Fruit fly (Drosophila melanogaster) whole organism, adult: ENCODE results near the gene PolZ2.
A peak's percentile ranks its signal among the peaks of the same experiment; 100 is the strongest.

ENCODE experiments used
- CG11617 ChIP-seq: fragments of 200-800 bp; sonication (Bioruptor generic); optimal IDR thresholded peaks from 2 replicates; lab custom pipeline; 2017; ENCODE audit warnings: mild to moderate bottlenecking, missing biosample characterization, missing genetic modification reagents, missing genetic modification characterization
- CG12768 ChIP-seq: fragments of 200-800 bp; sonication (Bioruptor generic); optimal IDR thresholded peaks from 2 replicates; lab custom pipeline; 2017; ENCODE audit warnings: missing biosample characterization, missing genetic modification characterization, mild to moderate bottlenecking, moderate library complexity, missing genetic modification reagents
- CG14711 ChIP-seq: fragments of 200-800 bp; sonication (Bioruptor generic); optimal IDR thresholded peaks from 2 replicates; lab custom pipeline; 2018; ENCODE audit warnings: missing biosample characterization, mild to moderate bottlenecking, missing genetic modification characterization, moderate library complexity
- CG1620 ChIP-seq: fragments of 200-800 bp; sonication (Bioruptor generic); optimal IDR thresholded peaks from 2 replicates; lab custom pipeline; 2016; ENCODE audit warnings: missing biosample characterization, missing genetic modification characterization
- CG33017 ChIP-seq: fragments of 200-800 bp; sonication (Bioruptor generic); optimal IDR thresholded peaks from 2 replicates; lab custom pipeline; 2018; ENCODE audit warnings: missing biosample characterization, mild to moderate bottlenecking, missing genetic modification characterization, moderate library complexity
- CG5204 ChIP-seq: fragments of 200-800 bp; sonication (Bioruptor generic); optimal IDR thresholded peaks from 2 replicates; lab custom pipeline; 2016; ENCODE audit warnings: missing biosample characterization, missing genetic modification characterization
- CG7045 ChIP-seq: fragments of 200-800 bp; sonication (Bioruptor generic); optimal IDR thresholded peaks from 2 replicates; lab custom pipeline; 2017; ENCODE audit warnings: missing biosample characterization, mild to moderate bottlenecking, missing genetic modification characterization
- CG7101 ChIP-seq: fragments of 200-800 bp; sonication (Bioruptor generic); optimal IDR thresholded peaks from 2 replicates; lab custom pipeline; 2018; ENCODE audit warnings: missing biosample characterization, mild to moderate bottlenecking, missing genetic modification characterization, moderate library complexity
- Clk ChIP-seq: fragments of 200-800 bp; sonication (Bioruptor generic); optimal IDR thresholded peaks from 2 replicates; lab custom pipeline; 2017; ENCODE audit warnings: missing biosample characterization, missing genetic modification characterization
- Crg-1 ChIP-seq: fragments of 200-800 bp; sonication (Bioruptor generic); optimal IDR thresholded peaks from 2 replicates; lab custom pipeline; 2016; ENCODE audit warnings: missing biosample characterization, missing genetic modification characterization
- Hr96 ChIP-seq: fragments of 200-800 bp; sonication (Bioruptor generic); optimal IDR thresholded peaks from 2 replicates; lab custom pipeline; 2016; ENCODE audit warnings: missing biosample characterization, missing genetic modification characterization
- Mnt ChIP-seq: fragments of 200-800 bp; sonication (Bioruptor generic); optimal IDR thresholded peaks from 2 replicates; lab custom pipeline; 2016; ENCODE audit warnings: missing biosample characterization, mild to moderate bottlenecking, missing genetic modification characterization
- bab1 ChIP-seq: fragments of 200-800 bp; sonication (Bioruptor generic); optimal IDR thresholded peaks from 3 replicates; lab custom pipeline; 2019; ENCODE audit warnings: missing biosample characterization, mild to moderate bottlenecking, missing genetic modification characterization, moderate library complexity
- cic ChIP-seq: fragments of 200-800 bp; sonication (Bioruptor generic); optimal IDR thresholded peaks from 2 replicates; lab custom pipeline; 2017; ENCODE audit warnings: missing biosample characterization, mild to moderate bottlenecking, missing genetic modification characterization, moderate library complexity
- cnc ChIP-seq, 2 experiments: fragments of >200 bp; optimal IDR thresholded peaks; 2 replicates each; lab custom pipeline; 2017
- kay ChIP-seq: fragments of 200-800 bp; sonication (Bioruptor generic); peaks from one replicate; lab custom pipeline; 2016; ENCODE audit warnings: missing biosample characterization, missing genetic modification characterization, borderline replicate concordance
- ovo ChIP-seq: fragments of 200-800 bp; sonication (Bioruptor generic); optimal IDR thresholded peaks from 2 replicates; lab custom pipeline; 2016; ENCODE audit warnings: missing biosample characterization, missing genetic modification characterization
- pad ChIP-seq: fragments of 200-800 bp; sonication (Bioruptor generic); optimal IDR thresholded peaks from 3 replicates; lab custom pipeline; 2017; ENCODE audit warnings: missing biosample characterization, missing genetic modification characterization, mild to moderate bottlenecking, moderate library complexity, missing genetic modification reagents
- tj ChIP-seq: fragments of 200-800 bp; sonication (Bioruptor generic); optimal IDR thresholded peaks from 3 replicates; lab custom pipeline; 2017; ENCODE audit warnings: missing biosample characterization, mild to moderate bottlenecking, missing genetic modification characterization, moderate library complexity
- toe ChIP-seq: fragments of 200-800 bp; sonication (Bioruptor generic); optimal IDR thresholded peaks from 2 replicates; lab custom pipeline; 2016; ENCODE audit warnings: missing biosample characterization, missing genetic modification characterization

Gene PolZ2

DNA sequence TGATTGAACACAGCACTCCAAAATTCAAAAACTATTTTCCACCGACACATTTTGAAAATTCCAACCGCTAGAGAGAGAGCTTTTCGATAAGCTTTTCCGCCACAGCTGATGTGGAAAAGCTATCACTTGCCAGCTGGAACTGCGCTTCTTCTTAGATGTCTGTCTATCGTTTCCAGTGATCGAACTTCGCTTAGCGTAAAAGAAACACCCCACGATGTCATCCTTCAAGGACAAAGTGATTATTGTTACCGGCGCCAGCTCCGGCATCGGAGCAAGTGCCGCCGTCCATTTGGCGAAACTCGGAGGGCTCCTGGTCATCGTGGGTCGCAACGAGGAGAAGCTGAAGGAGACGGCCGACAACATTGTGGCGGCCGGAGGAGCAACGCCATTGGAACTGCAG lies 43.5 kb downstream of the PolZ2 start, which contains the start of gene CG31549:
CG31549 (plus strand) TSS at position 11 of the 400 bp plus-strand sequence.
- TF ChIP-seq cnc (optimal IDR thresholded peaks at IDR 0.05; lab: Kevin White, UChicago) (no peak), ovo (GFP tag; lab: Kevin White, UChicago) (no peak), bab1 (GFP tag; lab: Kevin White, UChicago) (peak; percentile 17), cic (GFP tag; lab: Kevin White, UChicago) (peak; percentile 43), pad (GFP tag; lab: Kevin White, UChicago) (no peak), CG1620 (GFP tag; lab: Kevin White, UChicago) (no peak), CG33017 (tag; lab: Kevin White, UChicago) (no peak), CG12768 (GFP tag; lab: Kevin White, UChicago) (no peak), toe (GFP tag; lab: Kevin White, UChicago) (no peak)

DNA sequence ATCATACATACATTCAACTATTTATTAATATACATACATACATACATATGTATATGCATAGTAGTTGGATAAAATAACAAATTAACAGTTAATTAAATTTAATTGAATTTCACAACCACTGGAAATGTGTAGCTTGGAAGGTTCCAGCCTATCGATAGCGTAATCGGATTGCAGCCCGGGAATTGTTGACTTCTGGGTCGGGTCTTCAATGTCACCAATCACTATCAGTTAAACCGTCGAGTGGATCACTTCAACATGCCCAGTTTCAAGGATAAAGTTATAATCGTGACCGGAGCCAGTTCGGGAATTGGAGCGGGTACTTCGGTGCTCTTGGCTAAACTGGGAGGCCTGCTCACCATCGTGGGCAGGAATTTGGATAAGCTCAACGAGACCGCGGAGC lies 44.8 kb downstream of the PolZ2 start, which contains the start of gene CG12171:
CG12171 (plus strand) TSS at position 191 of the 400 bp plus-strand sequence.
- no peak for TF ChIP-seq CG1620 (GFP tag; lab: Kevin White, UChicago)
- TF ChIP-seq pad (GFP tag; lab: Kevin White, UChicago): no peak
- TF ChIP-seq Hr96 (GFP tag; lab: Kevin White, UChicago): no peak
- TF ChIP-seq ovo (GFP tag; lab: Kevin White, UChicago): no peak
- peak; percentile 34 for TF ChIP-seq bab1 (GFP tag; lab: Kevin White, UChicago)
- TF ChIP-seq CG12768 (GFP tag; lab: Kevin White, UChicago): no peak
- no peak for TF ChIP-seq CG5204
- no peak for TF ChIP-seq cnc (optimal IDR thresholded peaks at IDR 0.05; lab: Kevin White, UChicago)
- no peak for TF ChIP-seq CG33017 (tag; lab: Kevin White, UChicago)
- peak; percentile 36 for TF ChIP-seq CG11617 (GFP tag; lab: Kevin White, UChicago)
- no peak for TF ChIP-seq toe (GFP tag; lab: Kevin White, UChicago)
- no peak for TF ChIP-seq tj (GFP tag; lab: Kevin White, UChicago)
- TF ChIP-seq CG14711 (tag; lab: Kevin White, UChicago): no peak
- TF ChIP-seq Clk (GFP tag; lab: Kevin White, UChicago): no peak
- peak; percentile 61 for TF ChIP-seq cic (GFP tag; lab: Kevin White, UChicago)
- TF ChIP-seq Mnt: no peak
- TF ChIP-seq kay (GFP tag; lab: Kevin White, UChicago): no peak
- no peak for TF ChIP-seq CG7045
- TF ChIP-seq CG7101 (tag; lab: Kevin White, UChicago): peak; percentile 23
- peak; percentile 12 for TF ChIP-seq Crg-1 (GFP tag; lab: Kevin White, UChicago)

DNA sequence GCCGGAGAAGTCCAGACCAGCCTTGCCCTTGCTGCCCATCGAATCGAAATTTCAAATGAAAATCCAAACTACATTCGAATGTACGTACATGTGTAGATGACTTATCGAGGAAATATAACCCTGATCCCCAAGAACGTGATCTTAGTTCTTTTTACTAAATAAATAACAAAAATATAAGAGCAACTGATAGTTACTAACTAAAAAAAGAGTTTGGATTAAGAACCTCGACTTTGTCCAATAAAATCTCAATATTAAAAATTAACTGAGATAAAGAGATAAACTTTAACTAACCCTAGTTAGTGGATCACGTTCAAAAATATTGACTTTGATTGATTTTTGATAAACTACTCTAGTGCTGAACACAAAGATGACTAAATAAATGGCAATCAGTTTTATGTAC lies 46.9 kb downstream of the PolZ2 start, which contains the start of gene CG31546:
CG31546 (minus strand) TSS at position 101 of the 400 bp plus-strand sequence.
- TF ChIP-seq Hr96 (GFP tag; lab: Kevin White, UChicago): no peak
- no peak for TF ChIP-seq ovo (GFP tag; lab: Kevin White, UChicago)
- TF ChIP-seq Clk (GFP tag; lab: Kevin White, UChicago): no peak
- TF ChIP-seq CG12768 (GFP tag; lab: Kevin White, UChicago): no peak
- no peak for TF ChIP-seq CG7045
- no peak for TF ChIP-seq cic (GFP tag; lab: Kevin White, UChicago)
- no peak for TF ChIP-seq CG7101 (tag; lab: Kevin White, UChicago)
- TF ChIP-seq tj (GFP tag; lab: Kevin White, UChicago): no peak
- TF ChIP-seq CG14711 (tag; lab: Kevin White, UChicago): no peak
- no peak for TF ChIP-seq CG1620 (GFP tag; lab: Kevin White, UChicago)
- TF ChIP-seq kay (GFP tag; lab: Kevin White, UChicago): no peak
- TF ChIP-seq CG5204: no peak

DNA sequence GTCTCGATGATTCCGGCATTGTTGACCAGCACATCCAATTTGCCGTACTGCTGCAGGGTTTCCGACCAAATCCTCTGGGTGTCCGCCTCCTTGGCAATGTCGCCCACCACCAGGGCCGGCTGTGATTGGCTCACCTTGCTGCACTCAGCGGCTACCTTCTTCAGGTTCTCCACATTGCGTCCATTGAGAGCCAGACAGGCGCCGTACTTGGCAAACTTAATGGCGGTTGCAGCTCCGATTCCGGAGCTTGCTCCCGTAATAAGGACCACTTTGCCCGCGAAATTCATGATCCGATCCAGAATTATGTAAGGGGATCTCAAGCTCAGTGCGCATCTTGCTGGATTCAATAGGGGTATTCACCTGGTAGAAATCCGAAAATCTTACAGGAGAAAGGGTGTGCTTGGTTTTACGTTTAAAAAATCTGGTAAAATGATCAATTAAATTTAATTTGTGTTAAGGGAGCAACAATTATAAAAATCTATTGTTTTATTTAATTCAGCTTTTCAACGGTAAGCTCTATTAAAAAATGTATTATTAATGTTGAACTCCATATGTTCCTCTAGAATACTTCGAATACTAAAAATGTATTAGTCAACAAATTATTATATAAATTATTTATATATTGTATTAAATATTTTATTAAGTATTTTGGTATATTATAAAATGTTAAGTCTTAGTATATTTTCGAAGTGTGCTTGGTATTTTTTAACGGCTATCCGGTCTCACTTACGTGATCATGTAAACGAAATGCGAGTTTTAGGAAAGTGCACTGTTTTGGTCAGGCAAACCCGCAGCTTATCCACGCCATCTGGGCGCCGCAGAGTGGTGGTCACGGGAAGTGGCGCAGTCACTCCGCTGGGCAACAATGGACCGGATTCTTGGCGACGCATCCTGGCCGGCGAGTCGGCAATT lies 48.1 kb downstream of the PolZ2 start, which contains the start of the genes CG31548 and CG12170:
CG31548 (minus strand) TSS at position 334 of the 912 bp plus-strand sequence.
CG12170 (plus strand) TSS at position 716 of the 912 bp plus-strand sequence.
- peak; percentile 1 for TF ChIP-seq Crg-1 (GFP tag; lab: Kevin White, UChicago)
- TF ChIP-seq bab1 (GFP tag; lab: Kevin White, UChicago): no peak
- TF ChIP-seq tj (GFP tag; lab: Kevin White, UChicago): peak; percentile 27
- TF ChIP-seq Mnt: peak; percentile 25
- no peak for TF ChIP-seq cnc (optimal IDR thresholded peaks at IDR 0.05; lab: Kevin White, UChicago)
- no peak for TF ChIP-seq CG5204
- no peak for TF ChIP-seq Clk (GFP tag; lab: Kevin White, UChicago)
- no peak for TF ChIP-seq ovo (GFP tag; lab: Kevin White, UChicago)
- no peak for TF ChIP-seq Hr96 (GFP tag; lab: Kevin White, UChicago)
- no peak for TF ChIP-seq kay (GFP tag; lab: Kevin White, UChicago)
- TF ChIP-seq CG7045: peak; percentile 31
- no peak for TF ChIP-seq cic (GFP tag; lab: Kevin White, UChicago)
- peak; percentile 56 for TF ChIP-seq CG7101 (tag; lab: Kevin White, UChicago)
- peak; percentile 2 for TF ChIP-seq CG12768 (GFP tag; lab: Kevin White, UChicago)
- TF ChIP-seq CG11617 (GFP tag; lab: Kevin White, UChicago): peak; percentile 78
- no peak for TF ChIP-seq toe (GFP tag; lab: Kevin White, UChicago)
- no peak for TF ChIP-seq pad (GFP tag; lab: Kevin White, UChicago)
- peak; percentile 57 for TF ChIP-seq CG14711 (tag; lab: Kevin White, UChicago)
- TF ChIP-seq CG1620 (GFP tag; lab: Kevin White, UChicago): no peak
- TF ChIP-seq CG33017 (tag; lab: Kevin White, UChicago): peak; percentile 49
